Worm (Caenorhabditis elegans) whole organism, late embryonic: ENCODE measurements around the gene clec-142.

Experiments
- C08G9.2 ChIP-seq: sonication (generic microtip); optimal IDR thresholded peaks from 2 replicates; lab custom pipeline; 2016; ENCODE audit warnings: mild to moderate bottlenecking, missing genetic modification characterization, moderate library complexity, missing compliant biosample characterization
- C38D4.7 ChIP-seq: fragments of 200-800 bp; sonication (Bioruptor generic); optimal IDR thresholded peaks from 2 replicates; lab custom pipeline; 2018; ENCODE audit warnings: mild to moderate bottlenecking, missing genetic modification characterization, moderate library complexity, missing compliant biosample characterization
- F13H6.1 ChIP-seq: sonication (generic microtip); optimal IDR thresholded peaks from 2 replicates; lab custom pipeline; 2016; ENCODE audit warnings: missing genetic modification characterization, missing compliant biosample characterization
- Y22D7AL.16 ChIP-seq: sonication (generic microtip); optimal IDR thresholded peaks from 2 replicates; lab custom pipeline; 2016; ENCODE audit warnings: missing genetic modification characterization, missing compliant biosample characterization
- ama-1 ChIP-seq: fragments of 150-350 bp; optimal IDR thresholded peaks from 2 replicates; lab custom pipeline; 2014
- ceh-14 ChIP-seq: sonication (generic microtip); optimal IDR thresholded peaks from 2 replicates; lab custom pipeline; 2016; ENCODE audit warnings: missing genotype, missing genetic modification characterization, missing compliant biosample characterization
- ceh-18 ChIP-seq: sonication (generic microtip); optimal IDR thresholded peaks from 2 replicates; lab custom pipeline; 2016; ENCODE audit warnings: missing genetic modification characterization, missing compliant biosample characterization
- ceh-2 ChIP-seq: sonication (generic microtip); optimal IDR thresholded peaks from 2 replicates; lab custom pipeline; 2016; ENCODE audit warnings: missing genotype, missing genetic modification characterization, missing compliant biosample characterization
- ceh-31 ChIP-seq: sonication (generic microtip); optimal IDR thresholded peaks from 2 replicates; lab custom pipeline; 2016; ENCODE audit warnings: missing genetic modification characterization, missing compliant biosample characterization
- ceh-48 ChIP-seq: sonication (generic microtip); optimal IDR thresholded peaks from 2 replicates; lab custom pipeline; 2016; ENCODE audit warnings: missing genetic modification characterization, inconsistent platforms, missing compliant biosample characterization
- ceh-6 ChIP-seq: fragments of 200-800 bp; sonication (Bioruptor generic); optimal IDR thresholded peaks from 2 replicates; lab custom pipeline; 2018; ENCODE audit warnings: mild to moderate bottlenecking, missing genetic modification characterization, missing compliant biosample characterization
- che-1 ChIP-seq: sonication (generic microtip); optimal IDR thresholded peaks from 2 replicates; lab custom pipeline; 2016; ENCODE audit warnings: mild to moderate bottlenecking, missing genetic modification characterization, missing compliant biosample characterization
- elt-2 ChIP-seq: sonication (generic microtip); optimal IDR thresholded peaks from 2 replicates; lab custom pipeline; 2016; ENCODE audit warnings: missing genetic modification reagents, missing genetic modification characterization, missing compliant biosample characterization
- elt-4 ChIP-seq: sonication (generic microtip); optimal IDR thresholded peaks from 2 replicates; lab custom pipeline; 2016; ENCODE audit warnings: missing genetic modification characterization, missing compliant biosample characterization
- eyg-1 ChIP-seq: sonication (generic microtip); optimal IDR thresholded peaks from 2 replicates; lab custom pipeline; 2016; ENCODE audit warnings: missing genotype, missing genetic modification characterization, missing compliant biosample characterization
- fax-1 ChIP-seq: sonication (generic microtip); optimal IDR thresholded peaks from 2 replicates; lab custom pipeline; 2016; ENCODE audit warnings: missing genotype, missing genetic modification characterization, missing compliant biosample characterization
- hlh-13 ChIP-seq: fragments of 200-800 bp; sonication (Bioruptor generic); optimal IDR thresholded peaks from 2 replicates; lab custom pipeline; 2018; ENCODE audit warnings: mild to moderate bottlenecking, missing genetic modification characterization, missing compliant biosample characterization
- hlh-8 ChIP-seq: sonication (generic microtip); optimal IDR thresholded peaks from 2 replicates; lab custom pipeline; 2016; ENCODE audit warnings: missing genotype, missing genetic modification characterization, missing compliant biosample characterization
- nhr-11 ChIP-seq: fragments of 150-350 bp; optimal IDR thresholded peaks from 2 replicates; lab custom pipeline; 2014; ENCODE audit warnings: missing biosample characterization, missing genetic modification characterization
- pag-3 ChIP-seq: sonication (generic microtip); optimal IDR thresholded peaks from 2 replicates; lab custom pipeline; 2016; ENCODE audit warnings: missing compliant biosample characterization, missing genetic modification characterization, borderline replicate concordance
- pha-2 ChIP-seq: sonication (generic microtip); optimal IDR thresholded peaks from 2 replicates; lab custom pipeline; 2017; ENCODE audit warnings: mild to moderate bottlenecking, missing genetic modification characterization, missing compliant biosample characterization
- pha-4 ChIP-seq: fragments of 150-350 bp; optimal IDR thresholded peaks from 2 replicates; lab custom pipeline; 2018; ENCODE audit warnings: missing biosample characterization, missing genetic modification reagents, missing genetic modification characterization
- pqm-1 ChIP-seq: sonication (generic microtip); optimal IDR thresholded peaks from 2 replicates; lab custom pipeline; 2016; ENCODE audit warnings: missing genetic modification characterization, missing compliant biosample characterization
- pros-1 ChIP-seq: fragments of 150-350 bp; optimal IDR thresholded peaks from 2 replicates; lab custom pipeline; 2014; ENCODE audit warnings: missing biosample characterization, missing genetic modification reagents, missing genetic modification characterization
- rnt-1 ChIP-seq: sonication (generic microtip); optimal IDR thresholded peaks from 2 replicates; lab custom pipeline; 2016; ENCODE audit warnings: missing genetic modification characterization, missing compliant biosample characterization
- sdc-2 ChIP-seq: sonication (generic microtip); optimal IDR thresholded peaks from 2 replicates; lab custom pipeline; 2016; ENCODE audit warnings: missing genotype, missing genetic modification characterization, missing compliant biosample characterization
- syd-9 ChIP-seq: sonication (generic microtip); optimal IDR thresholded peaks from 2 replicates; lab custom pipeline; 2016; ENCODE audit warnings: mild to moderate bottlenecking, missing genetic modification characterization, moderate library complexity, missing compliant biosample characterization
- tbx-2 ChIP-seq: sonication (generic microtip); optimal IDR thresholded peaks from 2 replicates; lab custom pipeline; 2016; ENCODE audit warnings: missing genetic modification characterization, missing compliant biosample characterization
- unc-3 ChIP-seq, 2 experiments: fragments of 200-800 bp in 1 of 2; sonication (Bioruptor generic) in 1 of 2; sonication (generic microtip) in 1 of 2; conservative IDR thresholded peaks in 1 of 2; optimal IDR thresholded peaks in 1 of 2; 2 replicates each; pipeline versions ENCODE4 v1.3.6 to Lab custom; 2016 to 2022; ENCODE audit warnings: missing compliant biosample characterization in 2 of 2, missing genetic modification characterization in 2 of 2, missing genetic modification reagents in 1 of 2
- unc-86 ChIP-seq: sonication (generic microtip); optimal IDR thresholded peaks from 2 replicates; lab custom pipeline; 2016; ENCODE audit warnings: missing genetic modification characterization, missing compliant biosample characterization
- zip-5 ChIP-seq: sonication (generic microtip); optimal IDR thresholded peaks from 2 replicates; lab custom pipeline; 2016; ENCODE audit warnings: missing genetic modification characterization, missing compliant biosample characterization
- ztf-16 ChIP-seq: sonication (generic microtip); optimal IDR thresholded peaks from 2 replicates; lab custom pipeline; 2017; ENCODE audit warnings: missing genetic modification characterization, missing compliant biosample characterization

The clec-142 gene

ce11 chrII:8248745-8249144 is 29.7 kb upstream of the clec-142 start, which contains the start of the genes F35C11.2 and F35C11.4:
Gene F35C11.2, minus strand, starts transcription at chrII:8248834.
Gene F35C11.4, plus strand, starts transcription at chrII:8249004.
- no peak for TF ChIP-seq C08G9.2
- no peak for TF ChIP-seq pha-2 (tag; lab: Kevin White, UChicago)
- no peak for TF ChIP-seq zip-5 (tag; lab: Kevin White, UChicago)
- TF ChIP-seq hlh-8 (tag; lab: Kevin White, UChicago): no peak
- no peak for TF ChIP-seq C38D4.7 (GFP tag; lab: Kevin White, UChicago)
- no peak for TF ChIP-seq ceh-18 (tag; lab: Kevin White, UChicago)
- TF ChIP-seq pros-1 (tag; lab: Kevin White, UChicago): no peak

- TF ChIP-seq elt-2 (tag; lab: Kevin White, UChicago) (peak; percentile 55), fax-1 (tag; lab: Kevin White, UChicago) (no peak), pqm-1 (no peak)
Observed at ce11 chrII:8249710-8250109, 28.8 kb upstream of the clec-142 start.

- TF ChIP-seq tbx-2 (tag; lab: Kevin White, UChicago): no peak
- TF ChIP-seq, all 69 proteins: peak for 0
Observed at ce11 chrII:8253160-8253793, 25.2 kb upstream of the clec-142 start, which contains the start of gene F35C11.5. Gene F35C11.5, plus strand, starts transcription at chrII:8253743.

ce11 chrII:8256013-8256412 is 22.5 kb upstream of the clec-142 start, which contains the start of gene F35C11.7:
Gene F35C11.7, plus strand, starts transcription at chrII:8256313.
- TF ChIP-seq F13H6.1 (tag; lab: Kevin White, UChicago) (no peak), ceh-2 (no peak)
- TF ChIP-seq, all 69 proteins: peak for 0

ce11 chrII:8259038-8259437 is 19.4 kb upstream of the clec-142 start, which contains the start of gene F35C11.6:
Gene F35C11.6, minus strand, starts transcription at chrII:8259138.
- TF ChIP-seq ceh-48 (tag; lab: Kevin White, UChicago): no peak
- TF ChIP-seq syd-9 (tag; lab: Kevin White, UChicago): no peak
- TF ChIP-seq che-1 (tag; lab: Kevin White, UChicago): no peak

ce11 chrII:8259674-8260073 is 18.8 kb upstream of the clec-142 start:
- no peak for TF ChIP-seq eyg-1 (tag; lab: Kevin White, UChicago)
- TF ChIP-seq ceh-14 (tag; lab: Kevin White, UChicago): no peak
- TF ChIP-seq unc-3 (GFP tag; conservative IDR thresholded peaks at IDR 0.05; lab: Robert Waterston, UW): no peak
- no peak for TF ChIP-seq unc-3 (tag; optimal IDR thresholded peaks at IDR 0.05; lab: Kevin White, UChicago)
- no peak for TF ChIP-seq rnt-1 (tag; lab: Kevin White, UChicago)
- no peak for TF ChIP-seq che-1 (tag; lab: Kevin White, UChicago)
- no peak for TF ChIP-seq nhr-11 (tag; lab: Kevin White, UChicago)
- no peak for TF ChIP-seq pag-3
- TF ChIP-seq unc-86 (tag; lab: Kevin White, UChicago): no peak
- TF ChIP-seq ceh-6: no peak
- no peak for TF ChIP-seq ztf-16 (tag; lab: Kevin White, UChicago)
- no peak for TF ChIP-seq ama-1 (lab: Kevin White, UChicago)
- no peak for TF ChIP-seq Y22D7AL.16 (tag; lab: Kevin White, UChicago)
- TF ChIP-seq elt-4 (tag; lab: Kevin White, UChicago): no peak
- no peak for TF ChIP-seq pros-1 (tag; lab: Kevin White, UChicago)
- TF ChIP-seq pqm-1: no peak
- no peak for TF ChIP-seq ceh-31 (tag; lab: Kevin White, UChicago)

ce11 chrII:8263562-8263961 is 14.9 kb upstream of the clec-142 start:
- TF ChIP-seq hlh-13 (GFP tag; lab: Kevin White, UChicago) (no peak), pros-1 (tag; lab: Kevin White, UChicago) (no peak), rnt-1 (tag; lab: Kevin White, UChicago) (no peak), ceh-18 (tag; lab: Kevin White, UChicago) (no peak), ceh-48 (tag; lab: Kevin White, UChicago) (no peak), sdc-2 (no peak), pha-4 (tag; lab: Kevin White, UChicago) (no peak)
